Fruit fly (Drosophila melanogaster) whole organism, adult: Measurements from ENCODE around the gene CG16953.

ENCODE experiments used
- CG12768 ChIP-seq: fragments of 200-800 bp; sonication (Bioruptor generic); optimal IDR thresholded peaks from 2 replicates; lab custom pipeline; 2017; ENCODE audit warnings: missing biosample characterization, missing genetic modification characterization, mild to moderate bottlenecking, moderate library complexity, missing genetic modification reagents
- CG33017 ChIP-seq: fragments of 200-800 bp; sonication (Bioruptor generic); optimal IDR thresholded peaks from 2 replicates; lab custom pipeline; 2018; ENCODE audit warnings: missing biosample characterization, mild to moderate bottlenecking, missing genetic modification characterization, moderate library complexity
- CG5204 ChIP-seq: fragments of 200-800 bp; sonication (Bioruptor generic); optimal IDR thresholded peaks from 2 replicates; lab custom pipeline; 2016; ENCODE audit warnings: missing biosample characterization, missing genetic modification characterization
- CG7101 ChIP-seq: fragments of 200-800 bp; sonication (Bioruptor generic); optimal IDR thresholded peaks from 2 replicates; lab custom pipeline; 2018; ENCODE audit warnings: missing biosample characterization, mild to moderate bottlenecking, missing genetic modification characterization, moderate library complexity
- cic ChIP-seq: fragments of 200-800 bp; sonication (Bioruptor generic); optimal IDR thresholded peaks from 2 replicates; lab custom pipeline; 2017; ENCODE audit warnings: missing biosample characterization, mild to moderate bottlenecking, missing genetic modification characterization, moderate library complexity
- cnc ChIP-seq, 2 experiments: fragments of >200 bp; optimal IDR thresholded peaks; 2 replicates each; lab custom pipeline; 2017

- no peak for TF ChIP-seq cnc (optimal IDR thresholded peaks at IDR 0.05; lab: Kevin White, UChicago)
- no peak for TF ChIP-seq cic (GFP tag; lab: Kevin White, UChicago)
- TF ChIP-seq CG12768 = no peak
- TF ChIP-seq CG5204 (GFP tag; lab: Kevin White, UChicago) = no peak
- no peak for TF ChIP-seq CG33017 (tag; lab: Kevin White, UChicago)
- no peak for TF ChIP-seq CG7101
Observed at dm6 chr3R:20608199-20608598, 22.6 kb upstream of the CG16953 start.
